Worm (Caenorhabditis elegans) whole organism, midembryonic: ENCODE measurements around the gene luc-7L3.

Experiments
- cog-1 ChIP-seq: sonication (generic microtip); optimal IDR thresholded peaks from 2 replicates; lab custom pipeline; 2016; ENCODE audit warnings: missing genetic modification characterization, missing compliant biosample characterization
- med-1 ChIP-seq: sonication (generic microtip); optimal IDR thresholded peaks from 2 replicates; lab custom pipeline; 2017; ENCODE audit warnings: missing genetic modification characterization, mild to moderate bottlenecking, missing compliant biosample characterization, antibody characterized with exemption, missing genetic modification reagents; ENCODE audit not compliant: insufficient read depth
- tab-1 ChIP-seq: fragments of 200-800 bp; sonication (Bioruptor generic); IDR thresholded peaks from 2 replicates; pipeline ENCODE4 v1.3.6; 2022; ENCODE audit warnings: missing genetic modification characterization, missing compliant biosample characterization

- no peak for TF ChIP-seq cog-1 (tag; lab: Kevin White, UChicago)
- TF ChIP-seq tab-1 = no peak
- no peak for TF ChIP-seq med-1 (GFP tag; lab: Kevin White, UChicago)
Measured at ce11 chrII:51352-51751, 46.5 kb downstream of the luc-7L3 start, which contains the start of gene sptl-1.
